Fruit fly (Drosophila melanogaster) whole organism, pupa: ENCODE measurements around the gene CG14535.

Experiments used
- CG10348 ChIP-seq: fragments of 200-800 bp; sonication (Bioruptor generic); IDR thresholded peaks from 2 replicates; pipeline ENCODE4 v1.3.6; 2022; ENCODE audit warnings: missing biosample characterization, missing genetic modification characterization
- CG12605 ChIP-seq: fragments of 200-800 bp; sonication (Bioruptor generic); IDR thresholded peaks from 2 replicates; pipeline ENCODE4 v1.3.6; 2022; ENCODE audit warnings: missing biosample characterization, missing genetic modification characterization
- CG13204 ChIP-seq: fragments of 200-800 bp; sonication (Bioruptor generic); optimal IDR thresholded peaks from 2 replicates; lab custom pipeline; 2018; ENCODE audit warnings: missing biosample characterization, mild to moderate bottlenecking, missing genetic modification characterization, moderate library complexity
- CG14655 ChIP-seq: fragments of 200-800 bp; sonication (Bioruptor generic); optimal IDR thresholded peaks from 3 replicates; lab custom pipeline; 2017; ENCODE audit warnings: mild to moderate bottlenecking, missing biosample characterization, missing genetic modification reagents, missing genetic modification characterization
- CG15710 ChIP-seq: fragments of 200-800 bp; sonication (Bioruptor generic); optimal IDR thresholded peaks from 2 replicates; lab custom pipeline; 2018; ENCODE audit warnings: missing biosample characterization, mild to moderate bottlenecking, missing genetic modification characterization, moderate library complexity
- CG17806 ChIP-seq: fragments of 200-800 bp; sonication (Bioruptor generic); optimal IDR thresholded peaks from 2 replicates; lab custom pipeline; 2018; ENCODE audit warnings: missing biosample characterization, mild to moderate bottlenecking, missing genetic modification characterization, moderate library complexity
- CG32121 ChIP-seq: fragments of 200-800 bp; sonication (Bioruptor generic); IDR thresholded peaks from 2 replicates; pipeline ENCODE4 v1.3.6; 2022; ENCODE audit warnings: missing biosample characterization, missing genetic modification characterization
- CG34367 ChIP-seq: fragments of 200-800 bp; sonication (Bioruptor generic); optimal IDR thresholded peaks from 2 replicates; lab custom pipeline; 2018; ENCODE audit warnings: missing biosample characterization, mild to moderate bottlenecking, missing genetic modification characterization
- CG4496 ChIP-seq: fragments of 200-800 bp; sonication (Bioruptor generic); IDR thresholded peaks from 3 replicates; pipeline ENCODE4 v1.3.6; 2022; ENCODE audit warnings: missing biosample characterization, missing genetic modification characterization
- CG8159 ChIP-seq: fragments of 200-800 bp; sonication (Bioruptor generic); optimal IDR thresholded peaks from 3 replicates; lab custom pipeline; 2018; ENCODE audit warnings: missing biosample characterization, mild to moderate bottlenecking, missing genetic modification characterization, moderate library complexity
- CG8301 ChIP-seq: fragments of 200-800 bp; sonication (Bioruptor generic); optimal IDR thresholded peaks from 2 replicates; lab custom pipeline; 2018; ENCODE audit warnings: missing biosample characterization, mild to moderate bottlenecking, missing genetic modification characterization
- CG9948 ChIP-seq: fragments of 200-800 bp; sonication (Bioruptor generic); optimal IDR thresholded peaks from 2 replicates; lab custom pipeline; 2018; ENCODE audit warnings: missing biosample characterization, mild to moderate bottlenecking, missing genetic modification characterization, moderate library complexity
- D1 ChIP-seq: fragments of 200-800 bp; sonication (Bioruptor generic); optimal IDR thresholded peaks from 2 replicates; lab custom pipeline; 2018; ENCODE audit warnings: missing biosample characterization, mild to moderate bottlenecking, missing genetic modification characterization, moderate library complexity
- EcR ChIP-seq: fragments of 200-800 bp; sonication (Bioruptor generic); optimal IDR thresholded peaks from 3 replicates; lab custom pipeline; 2019; ENCODE audit warnings: missing biosample characterization, missing genetic modification characterization, mild to moderate bottlenecking, moderate library complexity, missing genetic modification reagents
- Ets98B ChIP-seq: fragments of 200-800 bp; sonication (Bioruptor generic); IDR thresholded peaks from 2 replicates; pipeline ENCODE4 v1.3.6; 2022; ENCODE audit warnings: missing biosample characterization, missing genetic modification characterization
- Pif1A ChIP-seq: fragments of 200-800 bp; sonication (Bioruptor generic); optimal IDR thresholded peaks from 3 replicates; lab custom pipeline; 2016; ENCODE audit warnings: missing biosample characterization, missing genetic modification characterization
- Pif1B ChIP-seq: fragments of 200-800 bp; sonication (Bioruptor generic); optimal IDR thresholded peaks from 3 replicates; lab custom pipeline; 2016; ENCODE audit warnings: missing biosample characterization, missing genetic modification characterization
- Snoo ChIP-seq: fragments of 200-800 bp; sonication (Bioruptor generic); optimal IDR thresholded peaks from 3 replicates; lab custom pipeline; 2017; ENCODE audit warnings: missing biosample characterization, mild to moderate bottlenecking, missing genetic modification characterization, inconsistent platforms
- fd96Ca ChIP-seq: fragments of 200-800 bp; sonication (Bioruptor generic); IDR thresholded peaks from 3 replicates; pipeline ENCODE4 v1.3.6; 2022; ENCODE audit warnings: missing biosample characterization, missing genetic modification characterization
- gl ChIP-seq: fragments of 200-800 bp; sonication (Bioruptor generic); optimal IDR thresholded peaks from 2 replicates; lab custom pipeline; 2018; ENCODE audit warnings: missing biosample characterization, mild to moderate bottlenecking, missing genetic modification characterization
- rn ChIP-seq: fragments of 200-800 bp; sonication (Bioruptor generic); IDR thresholded peaks from 2 replicates; pipeline ENCODE4 v1.3.6; 2022; ENCODE audit warnings: missing biosample characterization, missing genetic modification characterization

The CG14535 gene

DNA sequence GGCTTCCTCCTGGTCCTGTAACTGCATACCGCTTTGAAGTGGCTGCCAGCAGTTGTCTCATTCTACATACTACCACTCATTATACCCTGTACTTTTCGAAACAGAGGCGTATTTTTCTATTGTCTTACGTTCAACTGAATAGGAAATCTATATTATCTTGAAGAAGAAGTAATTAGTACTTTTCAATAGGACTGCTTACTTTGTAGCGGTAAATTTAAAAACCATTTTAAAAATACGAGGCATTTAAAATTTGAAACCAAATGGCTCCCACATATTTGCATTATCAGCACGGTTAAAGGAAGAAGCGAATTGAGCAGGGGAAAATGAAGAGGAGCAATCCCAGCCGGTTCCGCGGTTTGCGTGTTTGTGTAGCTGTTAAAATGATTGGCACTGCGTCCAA lies 42.0 kb upstream of the CG14535 start:
- peak; percentile 74 for TF ChIP-seq CG17806 (tag; lab: Kevin White, UChicago)
- peak; percentile 55; the same call in 1 of the 2 replicates for TF ChIP-seq Ets98B
- peak; percentile 45 for TF ChIP-seq CG15710 (tag; lab: Kevin White, UChicago)
- peak; percentile 1 for TF ChIP-seq gl
- TF ChIP-seq CG9948 (tag; lab: Kevin White, UChicago), result peak; percentile 70
- peak; percentile 57 for TF ChIP-seq Pif1A (GFP tag; lab: Kevin White, UChicago)
- TF ChIP-seq D1 (tag; lab: Kevin White, UChicago), result no peak
- TF ChIP-seq CG34367 (tag; lab: Kevin White, UChicago), result peak; percentile 56
- TF ChIP-seq CG14655, result peak; percentile 69
- peak; percentile 70 for TF ChIP-seq CG8301 (tag; lab: Kevin White, UChicago)
- no peak for TF ChIP-seq CG13204 (GFP tag; lab: Kevin White, UChicago)
- peak; percentile 64 for TF ChIP-seq Snoo
- no peak; the same call in 1 of the 2 replicates for TF ChIP-seq rn (GFP tag; lab: Robert Waterston, UW)
- peak; percentile 68 for TF ChIP-seq Pif1B (GFP tag; lab: Kevin White, UChicago)
- TF ChIP-seq fd96Ca (GFP tag; lab: Robert Waterston, UW), result no peak
- peak; percentile 60 for TF ChIP-seq CG8159
- no peak for TF ChIP-seq CG10348
- TF ChIP-seq CG4496 (GFP tag; lab: Robert Waterston, UW), result peak; percentile 24; the same call in 1 of the 3 replicates
- TF ChIP-seq CG32121, result no peak

dm6 chr2L:7890654-7891114 lies 35.4 kb upstream of the CG14535 start, which contains the start of gene Spn28Db:
Gene Spn28Db, minus strand, starts transcription at chr2L:7890704.
- TF ChIP-seq Ets98B, result no peak
- no peak for TF ChIP-seq CG10348
- TF ChIP-seq CG8159, result no peak
- peak; percentile 91 for TF ChIP-seq D1 (tag; lab: Kevin White, UChicago)
- TF ChIP-seq Snoo, result no peak
- TF ChIP-seq CG15710 (tag; lab: Kevin White, UChicago), result no peak

- TF ChIP-seq CG14655 (no peak), CG32121 (no peak), EcR (GFP tag; lab: Kevin White, UChicago) (no peak), CG17806 (tag; lab: Kevin White, UChicago) (no peak)
Observed at dm6 chr2L:7889029-7889428, 33.8 kb upstream of the CG14535 start, which contains the start of gene Spn28Da. Gene Spn28Da, minus strand, starts transcription at chr2L:7889129.

- TF ChIP-seq CG13204 (GFP tag; lab: Kevin White, UChicago), result no peak
- no peak for TF ChIP-seq CG10348
- TF ChIP-seq CG15710 (tag; lab: Kevin White, UChicago), result no peak
- no peak for TF ChIP-seq CG32121
- TF ChIP-seq gl, result no peak
- TF ChIP-seq Pif1B (GFP tag; lab: Kevin White, UChicago), result no peak
- no peak for TF ChIP-seq EcR (GFP tag; lab: Kevin White, UChicago)
Observed at dm6 chr2L:7887333-7887732, 32.1 kb upstream of the CG14535 start, which contains the start of gene CG7102. Gene CG7102, minus strand, starts transcription at chr2L:7887513.

DNA sequence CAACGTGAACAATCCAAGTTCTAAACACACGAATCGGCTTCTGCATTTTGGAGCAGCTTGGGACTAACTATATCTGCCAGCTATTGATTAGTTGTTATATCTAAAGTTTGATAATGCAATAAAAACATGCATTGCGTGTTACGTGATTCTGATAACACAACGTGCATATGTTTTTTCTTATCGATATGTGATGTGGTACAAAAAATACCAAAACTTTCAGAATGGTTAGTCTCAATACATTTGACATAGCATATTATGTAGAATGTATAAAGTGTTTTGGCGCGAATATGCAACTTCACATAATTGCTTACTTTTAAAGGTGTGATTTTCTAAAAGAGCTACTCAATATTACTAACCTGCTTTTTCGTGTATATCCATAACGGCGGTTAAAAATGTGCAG lies 30.7 kb upstream of the CG14535 start:
- no peak for TF ChIP-seq CG13204 (GFP tag; lab: Kevin White, UChicago)
- no peak for TF ChIP-seq CG9948 (tag; lab: Kevin White, UChicago)

DNA sequence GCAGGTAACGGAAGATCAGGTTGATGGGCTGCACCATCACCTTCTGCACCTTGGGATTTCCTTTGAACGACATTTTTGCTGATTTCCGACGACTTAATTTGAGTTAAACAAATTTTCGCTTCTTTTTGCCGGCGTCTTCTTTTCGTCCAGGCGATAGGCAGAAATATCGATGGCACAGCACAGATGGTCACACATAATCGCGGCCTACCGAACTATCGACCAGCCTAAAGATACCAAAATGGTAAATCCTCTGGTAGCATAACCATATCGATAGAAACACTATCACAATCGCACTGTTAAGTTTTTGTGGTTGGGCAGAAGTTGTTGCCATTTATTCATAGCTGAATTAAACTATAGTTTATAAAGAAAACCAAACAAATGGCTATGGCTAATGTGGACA lies 30.0 kb upstream of the CG14535 start, which contains the start of the genes SmE and CG34132:
SmE (minus strand) TSS at position 180 of the 400 bp plus-strand sequence.
CG34132 (plus strand) TSS at position 233 of the 400 bp plus-strand sequence.
- TF ChIP-seq Snoo (no peak), gl (no peak), CG9948 (tag; lab: Kevin White, UChicago) (no peak), Ets98B (no peak), CG8159 (no peak), fd96Ca (GFP tag; lab: Robert Waterston, UW) (no peak), CG13204 (GFP tag; lab: Kevin White, UChicago) (no peak), D1 (tag; lab: Kevin White, UChicago) (no peak), Pif1B (GFP tag; lab: Kevin White, UChicago) (no peak)

DNA sequence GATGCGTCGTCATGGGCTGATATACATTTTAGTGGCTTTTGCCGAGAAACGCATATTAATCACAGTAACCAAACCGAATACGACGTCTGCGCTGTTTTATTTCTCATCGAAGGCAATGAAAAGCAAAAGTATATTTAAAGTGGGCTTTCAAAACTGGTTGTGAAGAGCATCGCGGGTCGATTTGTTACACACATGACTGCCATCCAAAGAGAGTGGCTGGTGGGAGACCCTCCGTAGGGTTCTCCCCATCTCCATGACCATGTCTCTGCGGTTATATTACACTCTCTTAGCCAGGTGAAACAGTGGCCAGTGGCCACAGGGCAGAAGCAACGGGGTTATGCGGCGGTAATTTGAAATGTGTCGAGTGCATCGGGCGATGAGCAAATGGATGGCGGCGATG lies 25.2 kb upstream of the CG14535 start:
- TF ChIP-seq fd96Ca (GFP tag; lab: Robert Waterston, UW) (0 out of 3 replicates have a peak, but pooled peaks have one; percentile 20), CG4496 (GFP tag; lab: Robert Waterston, UW) (peak; percentile 47; the same call in 1 of the 3 replicates), Pif1A (GFP tag; lab: Kevin White, UChicago) (no peak), gl (peak; percentile 70), CG12605 (0 out of 2 replicates have a peak, but pooled peaks have one; percentile 14), EcR (GFP tag; lab: Kevin White, UChicago) (peak; percentile 74), CG32121 (no peak)
